Worm (Caenorhabditis elegans): ENCODE results near the gene K08D9.2.

- TF ChIP-seq sea-2 (GFP tag; optimal IDR thresholded peaks at IDR 0.05) (no peak), pqm-1 (tag; optimal IDR thresholded peaks at IDR 0.05) (no peak), lin-15B (tag; optimal IDR thresholded peaks at IDR 0.05) (no peak), unc-62 (GFP tag; optimal IDR thresholded peaks at IDR 0.05) (no peak), hmg-11 (tag; optimal IDR thresholded peaks at IDR 0.05) (no peak), fos-1 (tag; optimal IDR thresholded peaks at IDR 0.05) (no peak), ceh-16 (tag; optimal IDR thresholded peaks at IDR 0.05) (no peak), nhr-11 (tag; optimal IDR thresholded peaks at IDR 0.05) (no peak), snpc-4 (tag; optimal IDR thresholded peaks at IDR 0.05) (no peak), aly-2 (tag; optimal IDR thresholded peaks at IDR 0.05) (no peak), ceh-28 (tag; optimal IDR thresholded peaks at IDR 0.05) (no peak), ama-1 (optimal IDR thresholded peaks at IDR 0.05) (no peak), nfya-1 (tag; optimal IDR thresholded peaks at IDR 0.05; ENCODE audit: insufficient read depth) (no peak)
These were observed 8.9 kb upstream of the K08D9.2 start for ce11 chrV:3218604-3219003.
